Fruit fly (Drosophila melanogaster): ENCODE data around the gene Gapdh2.

Gapdh2 gene

dm6 chrX:15891606-15892345 lies 23.8 kb downstream of the Gapdh2 start, which contains the start of gene shi:
Gene shi, plus strand, starts transcription at chrX:15892116.
- no peak for TF ChIP-seq Ets96B (tag; optimal IDR thresholded peaks at IDR 0.05)
- no peak for TF ChIP-seq CG6808 (GFP tag; optimal IDR thresholded peaks at IDR 0.05)
- peak; percentile 36 for TF ChIP-seq esn (GFP tag; optimal IDR thresholded peaks at IDR 0.05)
- no peak for TF ChIP-seq Hr4 (GFP tag; optimal IDR thresholded peaks at IDR 0.05)
- no peak for TF ChIP-seq CG15336 (GFP tag; IDR thresholded peaks at IDR 0.05)
- no peak for TF ChIP-seq Hr38 (GFP tag; optimal IDR thresholded peaks at IDR 0.05)
- TF ChIP-seq CG32006 (GFP tag; optimal IDR thresholded peaks at IDR 0.05): no peak
- no peak for TF ChIP-seq svp (GFP tag)
- peak; percentile 45 for TF ChIP-seq Eip78C (GFP tag)
- no peak for TF ChIP-seq CG6792 (GFP tag; optimal IDR thresholded peaks at IDR 0.05)
- TF ChIP-seq CG10631 (GFP tag; optimal IDR thresholded peaks at IDR 0.05): peak; percentile 15
- TF ChIP-seq Smox (GFP tag; optimal IDR thresholded peaks at IDR 0.05): no peak
- TF ChIP-seq Eip75B (GFP tag; optimal IDR thresholded peaks at IDR 0.05): no peak
- TF ChIP-seq cyc (GFP tag; optimal IDR thresholded peaks at IDR 0.05): no peak
- TF ChIP-seq Sox14 (GFP tag; optimal IDR thresholded peaks at IDR 0.05): peak; percentile 18
- TF ChIP-seq Blimp-1 (GFP tag; optimal IDR thresholded peaks at IDR 0.05): no peak
- TF ChIP-seq CG3032 (tag; optimal IDR thresholded peaks at IDR 0.05): no peak
- no peak for TF ChIP-seq CG6163 (GFP tag; IDR thresholded peaks at IDR 0.05)
- TF ChIP-seq CG4318 (GFP tag; optimal IDR thresholded peaks at IDR 0.05): no peak
- no peak for TF ChIP-seq CG8319 (GFP tag; optimal IDR thresholded peaks at IDR 0.05)
- no peak for TF ChIP-seq CG6854 (GFP tag; optimal IDR thresholded peaks at IDR 0.05)
- TF ChIP-seq lz (GFP tag; optimal IDR thresholded peaks at IDR 0.05): peak; percentile 6
- no peak for TF ChIP-seq salr (GFP tag; optimal IDR thresholded peaks at IDR 0.05)
- TF ChIP-seq net (GFP tag; optimal IDR thresholded peaks at IDR 0.05): no peak
- no peak for TF ChIP-seq CG1621 (tag; optimal IDR thresholded peaks at IDR 0.05)
- TF ChIP-seq fd59A (GFP tag; optimal IDR thresholded peaks at IDR 0.05): no peak
- no peak for TF ChIP-seq CG34406 (GFP tag; optimal IDR thresholded peaks at IDR 0.05)

- TF ChIP-seq pdm3 (GFP tag; optimal IDR thresholded peaks at IDR 0.05) (no peak), CG4318 (GFP tag; optimal IDR thresholded peaks at IDR 0.05) (no peak)
These were observed 25.9 kb downstream of the Gapdh2 start for dm6 chrX:15893732-15894264.

dm6 chrX:15909564-15910284 lies 41.8 kb downstream of the Gapdh2 start, which contains the start of gene CycD:
Gene CycD, minus strand, starts transcription at chrX:15909676.
- TF ChIP-seq Sox14 (GFP tag; optimal IDR thresholded peaks at IDR 0.05): peak; percentile 67
- TF ChIP-seq dac (GFP tag; optimal IDR thresholded peaks at IDR 0.05): no peak
- peak; percentile 34 for TF ChIP-seq CG10631 (GFP tag; optimal IDR thresholded peaks at IDR 0.05)
- peak; percentile 38 for TF ChIP-seq pdm3 (GFP tag; optimal IDR thresholded peaks at IDR 0.05)
- TF ChIP-seq CG32006 (GFP tag; optimal IDR thresholded peaks at IDR 0.05): no peak
- no peak for TF ChIP-seq dsx (GFP tag; optimal IDR thresholded peaks at IDR 0.05; ENCODE audit: poor library complexity, severe bottlenecking)
- no peak for TF ChIP-seq CG11902 (GFP tag; optimal IDR thresholded peaks at IDR 0.05)

- no peak for TF ChIP-seq CG16779 (tag; optimal IDR thresholded peaks at IDR 0.05)
- TF ChIP-seq CG10669 (GFP tag; optimal IDR thresholded peaks at IDR 0.05): no peak
- no peak for TF ChIP-seq Eip75B (GFP tag; optimal IDR thresholded peaks at IDR 0.05)
- TF ChIP-seq eg (GFP tag; IDR thresholded peaks at IDR 0.05): no peak
- TF ChIP-seq Lpt (GFP tag; optimal IDR thresholded peaks at IDR 0.05): no peak
- TF ChIP-seq cyc (GFP tag; optimal IDR thresholded peaks at IDR 0.05): no peak
- TF ChIP-seq CG11294 (GFP tag; IDR thresholded peaks at IDR 0.05): no peak
- no peak for TF ChIP-seq net (GFP tag; optimal IDR thresholded peaks at IDR 0.05)
- TF ChIP-seq Hr38 (GFP tag; optimal IDR thresholded peaks at IDR 0.05): no peak
- TF ChIP-seq CG15336 (GFP tag; IDR thresholded peaks at IDR 0.05): no peak
- no peak for TF ChIP-seq CG6808 (GFP tag; optimal IDR thresholded peaks at IDR 0.05)
- no peak for TF ChIP-seq Blimp-1 (GFP tag; optimal IDR thresholded peaks at IDR 0.05)
- no peak for TF ChIP-seq CG3919 (GFP tag; optimal IDR thresholded peaks at IDR 0.05)
- TF ChIP-seq CG11762 (GFP tag; optimal IDR thresholded peaks at IDR 0.05; ENCODE audit: insufficient read depth): no peak
- TF ChIP-seq Ets21C (GFP tag; optimal IDR thresholded peaks at IDR 0.05): no peak
- TF ChIP-seq achi (GFP tag; optimal IDR thresholded peaks at IDR 0.05): no peak
- TF ChIP-seq fkh (GFP tag; optimal IDR thresholded peaks at IDR 0.05): no peak
- no peak for TF ChIP-seq CG9139 (GFP tag; optimal IDR thresholded peaks at IDR 0.05)
- no peak for TF ChIP-seq Ets96B (tag; optimal IDR thresholded peaks at IDR 0.05)
- no peak for TF ChIP-seq CG4318 (GFP tag; optimal IDR thresholded peaks at IDR 0.05)
These were observed 42.6 kb downstream of the Gapdh2 start, which contains the start of gene Lrp4 for dm6 chrX:15910570-15910969. Gene Lrp4, plus strand, starts transcription at chrX:15910870.

All from whole organism, prepupa.